Worm (Caenorhabditis elegans): ENCODE measurements around the gene oac-41.

oac-41 gene

DNA sequence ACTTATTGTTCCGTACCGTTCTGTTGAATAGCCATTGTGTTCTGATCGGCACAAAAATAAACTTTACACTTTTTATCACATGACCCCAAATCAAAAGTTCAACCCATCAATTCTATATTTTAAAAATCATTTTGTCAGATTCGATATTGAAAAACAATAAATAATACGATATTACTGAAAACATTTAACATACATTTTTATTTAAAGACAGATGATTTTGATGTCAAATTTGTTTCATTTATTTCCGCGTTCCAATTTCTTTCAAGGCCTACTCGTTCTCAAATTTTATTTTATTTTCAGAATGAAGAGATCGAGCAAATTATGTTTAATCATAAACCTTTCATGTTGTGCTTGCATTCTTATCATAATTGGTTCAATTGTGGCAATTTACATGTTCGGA, 27.2 kb downstream of the oac-41 start, which contains the start of gene F59E11.5:
Gene F59E11.5, plus strand, starts transcription at position 301 of the 400 bp plus-strand sequence.
- no peak for TF ChIP-seq cog-1 (tag; optimal IDR thresholded peaks at IDR 0.05)
- no peak for TF ChIP-seq ztf-23 (GFP tag; IDR thresholded peaks at IDR 0.05)
- TF ChIP-seq med-1 (GFP tag; optimal IDR thresholded peaks at IDR 0.05; ENCODE audit: insufficient read depth) = no peak
- TF ChIP-seq ref-1 (GFP tag; conservative IDR thresholded peaks at IDR 0.05) = no peak
- TF ChIP-seq tab-1 (GFP tag; IDR thresholded peaks at IDR 0.05) = no peak
- TF ChIP-seq ztf-29 (GFP tag; IDR thresholded peaks at IDR 0.05) = no peak
- TF ChIP-seq klf-2 (GFP tag; conservative IDR thresholded peaks at IDR 0.05) = no peak
- no peak for TF ChIP-seq flt-1 (GFP tag; IDR thresholded peaks at IDR 0.05)
- TF ChIP-seq T22C8.4 (GFP tag; IDR thresholded peaks at IDR 0.05) = no peak

DNA sequence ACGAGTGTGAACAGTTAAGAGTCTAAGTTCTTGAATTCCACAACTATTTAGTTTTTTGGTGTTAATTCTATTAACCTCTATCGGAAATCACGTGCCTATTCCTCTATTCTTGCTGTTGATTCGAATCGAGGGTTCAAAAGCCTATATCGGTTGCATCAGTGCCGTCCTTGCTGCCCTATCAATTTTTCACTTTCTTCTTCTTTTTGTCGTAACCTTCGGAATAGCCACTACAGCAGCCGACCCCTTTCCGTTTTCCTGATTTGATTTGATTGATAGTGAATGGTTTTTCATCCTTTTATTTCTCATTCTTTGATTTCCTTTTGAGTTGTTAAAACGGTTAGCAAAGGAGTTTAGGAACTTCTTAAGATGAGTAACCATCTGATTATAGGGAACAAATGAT, 27.7 kb downstream of the oac-41 start:
- TF ChIP-seq klf-2 (GFP tag; conservative IDR thresholded peaks at IDR 0.05) (no peak), ztf-23 (GFP tag; IDR thresholded peaks at IDR 0.05) (no peak), ztf-29 (GFP tag; IDR thresholded peaks at IDR 0.05) (no peak), T22C8.4 (GFP tag; IDR thresholded peaks at IDR 0.05) (no peak), tab-1 (GFP tag; IDR thresholded peaks at IDR 0.05) (no peak), cog-1 (tag; optimal IDR thresholded peaks at IDR 0.05) (no peak), flt-1 (GFP tag; IDR thresholded peaks at IDR 0.05) (no peak), ref-1 (GFP tag; conservative IDR thresholded peaks at IDR 0.05) (no peak), med-1 (GFP tag; optimal IDR thresholded peaks at IDR 0.05; ENCODE audit: insufficient read depth) (no peak)

DNA sequence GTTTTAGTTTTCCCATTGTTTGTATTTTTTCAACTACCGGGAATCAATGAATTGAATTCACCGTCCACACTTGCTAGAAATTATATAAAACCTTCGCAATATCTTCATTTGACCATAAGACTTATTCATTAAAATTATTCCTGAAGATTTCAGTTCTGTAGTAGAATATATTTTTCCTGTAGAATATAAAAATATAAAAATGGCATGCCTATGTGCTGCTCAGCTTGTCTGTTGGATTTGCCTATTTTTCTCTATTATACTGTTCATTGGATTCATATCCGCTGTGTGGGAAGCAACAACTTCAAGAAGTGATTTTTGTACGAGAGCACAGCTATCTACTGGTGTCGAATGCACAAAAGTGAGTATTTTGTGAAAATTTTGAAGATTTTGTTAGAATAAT, 30.3 kb downstream of the oac-41 start, which contains the start of gene F59E11.6:
Gene F59E11.6, plus strand, starts transcription at position 111 of the 400 bp plus-strand sequence.
- TF ChIP-seq ztf-23 (GFP tag; IDR thresholded peaks at IDR 0.05) = no peak
- TF ChIP-seq flt-1 (GFP tag; IDR thresholded peaks at IDR 0.05) = no peak
- TF ChIP-seq cog-1 (tag; optimal IDR thresholded peaks at IDR 0.05) = no peak
- no peak for TF ChIP-seq tab-1 (GFP tag; IDR thresholded peaks at IDR 0.05)
- no peak for TF ChIP-seq klf-2 (GFP tag; conservative IDR thresholded peaks at IDR 0.05)
- no peak for TF ChIP-seq ztf-29 (GFP tag; IDR thresholded peaks at IDR 0.05)
- no peak for TF ChIP-seq med-1 (GFP tag; optimal IDR thresholded peaks at IDR 0.05; ENCODE audit: insufficient read depth)
- TF ChIP-seq T22C8.4 (GFP tag; IDR thresholded peaks at IDR 0.05) = no peak
- no peak for TF ChIP-seq ref-1 (GFP tag; conservative IDR thresholded peaks at IDR 0.05)

DNA sequence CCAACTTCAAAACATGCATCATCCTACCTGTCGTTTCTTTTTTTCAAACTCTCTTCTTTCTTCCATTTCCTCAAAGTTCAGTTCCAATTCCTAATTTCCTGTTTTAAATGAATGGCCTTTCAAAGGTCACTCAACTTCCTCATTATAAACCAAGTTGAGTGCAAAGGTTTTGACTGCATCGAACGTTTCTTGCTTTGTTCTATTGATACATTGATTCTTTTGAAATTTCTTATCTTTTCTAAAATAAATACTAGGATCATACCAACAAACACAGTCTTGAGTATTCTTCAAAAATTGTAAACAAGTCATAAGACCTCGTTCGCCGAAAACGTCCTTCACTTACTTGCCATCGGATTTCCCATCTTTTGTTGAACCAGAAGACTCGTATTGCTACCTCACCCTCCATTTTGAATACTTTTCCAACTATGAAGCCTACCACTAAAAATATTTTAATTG, 31.8 kb downstream of the oac-41 start, which contains the start of gene F59E11.7:
Gene F59E11.7, plus strand, starts transcription at position 51 of the 456 bp plus-strand sequence.
- TF ChIP-seq ref-1 (GFP tag; conservative IDR thresholded peaks at IDR 0.05) (no peak), klf-2 (GFP tag; conservative IDR thresholded peaks at IDR 0.05) (no peak), cog-1 (tag; optimal IDR thresholded peaks at IDR 0.05) (no peak), med-1 (GFP tag; optimal IDR thresholded peaks at IDR 0.05; ENCODE audit: insufficient read depth) (no peak), ztf-23 (GFP tag; IDR thresholded peaks at IDR 0.05) (no peak), tab-1 (GFP tag; IDR thresholded peaks at IDR 0.05) (no peak), flt-1 (GFP tag; IDR thresholded peaks at IDR 0.05) (no peak), ztf-29 (GFP tag; IDR thresholded peaks at IDR 0.05) (no peak), T22C8.4 (GFP tag; IDR thresholded peaks at IDR 0.05) (no peak)

DNA sequence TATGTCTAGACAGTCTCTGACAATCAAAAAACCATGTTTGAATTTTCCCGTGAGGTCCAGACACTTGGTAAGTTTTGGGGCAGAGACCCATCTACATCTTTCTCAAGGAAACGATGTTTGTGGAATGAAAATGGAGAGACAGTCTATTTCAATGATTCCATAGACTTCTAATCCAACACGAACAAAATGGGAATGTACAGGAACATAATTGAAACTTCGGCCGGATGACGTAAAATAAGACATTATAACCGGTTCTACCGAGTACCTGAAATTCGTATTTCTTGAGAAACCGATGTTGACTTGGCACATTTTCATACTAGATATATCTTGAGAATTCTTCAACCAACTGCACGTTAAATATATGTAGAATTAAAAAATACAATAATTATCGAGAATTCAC, 33.9 kb downstream of the oac-41 start, which contains the start of gene str-87:
Gene str-87, minus strand, starts transcription at position 101 of the 400 bp plus-strand sequence.
- TF ChIP-seq ref-1 (GFP tag; conservative IDR thresholded peaks at IDR 0.05) = no peak
- TF ChIP-seq cog-1 (tag; optimal IDR thresholded peaks at IDR 0.05) = no peak
- TF ChIP-seq ztf-29 (GFP tag; IDR thresholded peaks at IDR 0.05) = no peak
- TF ChIP-seq med-1 (GFP tag; optimal IDR thresholded peaks at IDR 0.05; ENCODE audit: insufficient read depth) = no peak
- TF ChIP-seq tab-1 (GFP tag; IDR thresholded peaks at IDR 0.05) = no peak
- TF ChIP-seq T22C8.4 (GFP tag; IDR thresholded peaks at IDR 0.05) = no peak
- TF ChIP-seq flt-1 (GFP tag; IDR thresholded peaks at IDR 0.05) = no peak
- TF ChIP-seq klf-2 (GFP tag; conservative IDR thresholded peaks at IDR 0.05) = no peak
- TF ChIP-seq ztf-23 (GFP tag; IDR thresholded peaks at IDR 0.05) = no peak

DNA sequence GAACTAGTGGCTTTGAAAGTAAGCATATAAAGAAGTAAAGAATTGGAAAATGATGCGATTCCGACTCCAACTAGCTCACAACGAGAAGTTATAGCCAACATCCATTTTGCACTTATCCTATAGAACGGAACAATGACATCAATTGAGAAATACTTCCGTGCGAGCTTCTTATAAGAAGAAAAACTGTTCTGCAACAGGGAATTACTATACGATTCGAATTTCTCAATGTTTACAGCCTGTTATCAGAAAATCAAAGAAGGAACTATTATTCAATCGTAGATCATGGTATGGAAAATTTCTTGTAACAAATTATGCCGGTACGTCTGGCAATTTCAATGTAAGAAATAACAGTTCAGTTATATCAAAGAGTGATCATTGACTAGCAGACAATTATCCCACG, 36.2 kb downstream of the oac-41 start, which contains the start of gene str-85:
Gene str-85, minus strand, starts transcription at position 101 of the 400 bp plus-strand sequence.
- no peak for TF ChIP-seq ztf-23 (GFP tag; IDR thresholded peaks at IDR 0.05)
- TF ChIP-seq med-1 (GFP tag; optimal IDR thresholded peaks at IDR 0.05; ENCODE audit: insufficient read depth) = no peak
- TF ChIP-seq tab-1 (GFP tag; IDR thresholded peaks at IDR 0.05) = no peak
- no peak for TF ChIP-seq ztf-29 (GFP tag; IDR thresholded peaks at IDR 0.05)
- no peak for TF ChIP-seq flt-1 (GFP tag; IDR thresholded peaks at IDR 0.05)
- TF ChIP-seq klf-2 (GFP tag; conservative IDR thresholded peaks at IDR 0.05) = no peak
- no peak for TF ChIP-seq cog-1 (tag; optimal IDR thresholded peaks at IDR 0.05)
- no peak for TF ChIP-seq T22C8.4 (GFP tag; IDR thresholded peaks at IDR 0.05)
- no peak for TF ChIP-seq ref-1 (GFP tag; conservative IDR thresholded peaks at IDR 0.05)

DNA sequence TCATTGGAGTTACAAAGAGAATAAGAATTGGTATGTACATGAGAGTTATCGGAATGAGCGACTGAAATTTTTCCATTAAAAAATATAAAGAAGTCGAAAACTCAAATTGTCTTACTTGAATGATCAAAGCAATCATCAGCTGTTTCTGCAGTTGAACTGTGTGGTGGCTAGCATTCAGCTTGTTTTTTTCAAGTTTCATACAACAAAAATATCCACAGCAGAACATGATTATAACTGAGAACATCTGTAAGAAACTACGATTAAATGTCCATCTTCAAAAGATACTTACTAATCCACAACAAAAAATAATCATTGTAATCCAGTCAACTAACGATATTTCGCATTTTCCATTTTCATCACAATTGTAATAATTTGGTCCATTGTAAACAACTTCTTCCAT, 37.2 kb downstream of the oac-41 start:
- no peak for TF ChIP-seq T22C8.4 (GFP tag; IDR thresholded peaks at IDR 0.05)
- no peak for TF ChIP-seq med-1 (GFP tag; optimal IDR thresholded peaks at IDR 0.05; ENCODE audit: insufficient read depth)
- TF ChIP-seq ztf-29 (GFP tag; IDR thresholded peaks at IDR 0.05) = no peak
- no peak for TF ChIP-seq ref-1 (GFP tag; conservative IDR thresholded peaks at IDR 0.05)
- TF ChIP-seq klf-2 (GFP tag; conservative IDR thresholded peaks at IDR 0.05) = no peak

DNA sequence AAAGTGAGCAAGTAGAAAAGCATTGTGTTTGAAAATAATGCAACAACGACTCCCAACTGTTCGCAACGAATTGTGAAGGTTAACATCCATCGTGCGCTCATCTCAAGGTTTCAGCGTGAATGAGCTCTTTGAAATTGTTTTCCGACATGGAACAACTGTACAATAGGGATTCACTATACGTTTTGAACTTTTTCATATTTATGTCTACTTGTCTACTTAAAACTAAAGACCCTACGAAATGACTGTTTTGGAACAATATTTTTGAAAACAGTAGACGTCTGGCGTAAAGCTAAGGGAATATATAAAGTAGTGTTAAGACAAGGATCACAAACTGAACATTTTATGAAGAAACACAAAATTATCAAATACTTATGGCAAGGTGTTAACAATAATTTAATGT, 38.4 kb downstream of the oac-41 start, which contains the start of gene str-86:
Gene str-86, minus strand, starts transcription at position 101 of the 400 bp plus-strand sequence.
- TF ChIP-seq med-1 (GFP tag; optimal IDR thresholded peaks at IDR 0.05; ENCODE audit: insufficient read depth) = no peak
- TF ChIP-seq ztf-23 (GFP tag; IDR thresholded peaks at IDR 0.05) = no peak
- no peak for TF ChIP-seq klf-2 (GFP tag; conservative IDR thresholded peaks at IDR 0.05)
- TF ChIP-seq flt-1 (GFP tag; IDR thresholded peaks at IDR 0.05) = no peak
- no peak for TF ChIP-seq ztf-29 (GFP tag; IDR thresholded peaks at IDR 0.05)
- no peak for TF ChIP-seq cog-1 (tag; optimal IDR thresholded peaks at IDR 0.05)

DNA sequence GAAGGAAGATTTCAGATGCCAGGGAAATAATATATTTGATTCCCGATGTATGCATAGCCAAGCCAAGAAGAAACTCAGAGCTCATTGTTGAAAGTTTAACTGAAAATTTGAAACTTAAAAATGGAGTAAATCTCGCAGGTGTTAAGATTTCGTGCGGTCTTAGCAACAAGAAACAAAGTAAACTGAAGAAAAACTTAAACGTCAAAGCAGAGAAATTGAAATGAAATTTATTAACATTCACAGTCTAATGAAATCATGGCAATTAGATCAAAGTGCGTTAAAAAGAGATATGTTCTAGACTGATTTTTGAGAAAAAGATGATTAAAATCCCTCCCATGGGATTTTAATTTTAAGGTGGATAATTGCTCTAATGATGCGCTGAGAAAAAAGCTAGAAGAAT, 41.1 kb downstream of the oac-41 start, which contains the start of gene str-84:
Gene str-84, minus strand, starts transcription at position 101 of the 400 bp plus-strand sequence.
- TF ChIP-seq klf-2 (GFP tag; conservative IDR thresholded peaks at IDR 0.05) (no peak), cog-1 (tag; optimal IDR thresholded peaks at IDR 0.05) (no peak), ref-1 (GFP tag; conservative IDR thresholded peaks at IDR 0.05) (no peak), tab-1 (GFP tag; IDR thresholded peaks at IDR 0.05) (no peak), ztf-29 (GFP tag; IDR thresholded peaks at IDR 0.05) (no peak), flt-1 (GFP tag; IDR thresholded peaks at IDR 0.05) (no peak), T22C8.4 (GFP tag; IDR thresholded peaks at IDR 0.05) (no peak), med-1 (GFP tag; optimal IDR thresholded peaks at IDR 0.05; ENCODE audit: insufficient read depth) (no peak), ztf-23 (GFP tag; IDR thresholded peaks at IDR 0.05) (no peak)

Data from whole organism, midembryonic.